Fruit fly (Drosophila melanogaster): Measurements from ENCODE around the gene CG11619.

The CG11619 gene

DNA sequence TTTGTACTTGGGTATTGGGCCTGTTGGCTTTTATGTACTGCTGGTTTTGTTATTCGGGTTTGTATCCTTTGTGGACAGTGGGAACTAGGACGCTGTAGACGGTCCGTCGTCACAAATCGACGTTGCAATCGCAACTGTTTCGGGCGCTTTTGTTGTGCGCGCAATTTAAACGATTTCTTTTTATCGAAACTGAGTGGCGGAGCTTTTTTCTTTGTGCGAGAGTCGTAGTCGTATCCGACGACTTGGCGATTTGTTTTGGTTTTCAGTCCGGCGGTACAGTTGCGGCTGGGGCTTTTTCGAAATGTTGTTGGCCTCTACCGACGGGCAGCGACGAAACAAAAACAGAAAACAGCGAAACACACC, 7.5 kb upstream of the CG11619 start (continued):
- no peak for TF ChIP-seq CG8290 (GFP tag; optimal IDR thresholded peaks at IDR 0.05)
- TF ChIP-seq CG8290 (tag; optimal IDR thresholded peaks at IDR 0.05), result peak in 1 of 2 experiments; percentile 11
- TF ChIP-seq Dp (GFP tag; optimal IDR thresholded peaks at IDR 0.05), result peak; percentile 21
- TF ChIP-seq Scr (GFP tag; IDR thresholded peaks at IDR 0.05; ENCODE audit: partially characterized antibody), result 0 out of 2 replicates have a peak, but pooled peaks have one; percentile 9
- TF ChIP-seq eve (GFP tag; optimal IDR thresholded peaks at IDR 0.05), result no peak
- TF ChIP-seq Abd-B (GFP tag; optimal IDR thresholded peaks at IDR 0.05), result no peak
- TF ChIP-seq CG16779 (GFP tag; IDR thresholded peaks at IDR 0.05), result 0 out of 2 replicates have a peak, but pooled peaks have one; percentile 57
- peak; percentile 22; the same call in 1 of the 2 replicates for TF ChIP-seq Bgb (GFP tag; IDR thresholded peaks at IDR 0.05; ENCODE audit: partially characterized antibody)
- no peak for TF ChIP-seq CG16815 (GFP tag; optimal IDR thresholded peaks at IDR 0.05)
- no peak for TF ChIP-seq CG11560 (tag; IDR thresholded peaks at IDR 0.05)
- TF ChIP-seq hbn (GFP tag; IDR thresholded peaks at IDR 0.05; ENCODE audit: partially characterized antibody), result no peak
- no peak for TF ChIP-seq CG2202 (tag; optimal IDR thresholded peaks at IDR 0.05)

DNA sequence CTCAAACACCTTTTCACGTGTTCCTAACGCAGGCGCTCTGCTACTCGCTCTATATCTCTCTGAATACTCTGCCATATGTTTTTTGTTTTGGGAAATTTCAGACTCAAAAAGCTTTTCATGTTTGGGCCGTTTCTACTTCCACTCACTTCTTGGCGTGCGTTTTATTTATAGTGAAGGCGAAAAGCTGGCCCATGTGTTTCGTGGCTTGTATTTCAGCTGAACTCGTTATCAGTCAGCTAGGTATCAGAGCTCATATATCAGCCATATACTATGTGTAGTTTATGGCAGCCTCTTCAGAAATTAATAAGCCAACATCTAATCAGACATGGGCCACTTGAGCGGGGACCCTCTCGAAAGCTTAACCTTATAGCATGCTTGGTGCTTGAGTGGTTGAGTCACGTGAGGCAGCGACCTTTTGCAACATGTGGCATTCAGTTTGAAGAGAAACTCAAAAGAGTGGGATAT, 6.4 kb upstream of the CG11619 start:
- TF ChIP-seq hb (GFP tag; IDR thresholded peaks at IDR 0.05; ENCODE audit: partially characterized antibody) (no peak), ken (GFP tag; IDR thresholded peaks at IDR 0.05) (no peak), Eip74EF (GFP tag; optimal IDR thresholded peaks at IDR 0.05) (peak in 1 of 2 experiments; percentile 32), bowl (GFP tag; IDR thresholded peaks at IDR 0.05) (no peak), usp (GFP tag; optimal IDR thresholded peaks at IDR 0.05) (no peak), ara (GFP tag; IDR thresholded peaks at IDR 0.05) (no peak), CG11398 (GFP tag; optimal IDR thresholded peaks at IDR 0.05) (no peak), CG2129 (GFP tag; IDR thresholded peaks at IDR 0.05; ENCODE audit: partially characterized antibody) (no peak), CG9817 (tag; optimal IDR thresholded peaks at IDR 0.05) (no peak), CG4282 (GFP tag; optimal IDR thresholded peaks at IDR 0.05) (no peak), Ssrp (tag; optimal IDR thresholded peaks at IDR 0.05) (no peak), CG2712 (tag; optimal IDR thresholded peaks at IDR 0.05) (no peak), CG18619 (GFP tag; optimal IDR thresholded peaks at IDR 0.05) (no peak), CG7357 (GFP tag; IDR thresholded peaks at IDR 0.05) (no peak), inv (GFP tag; IDR thresholded peaks at IDR 0.05; ENCODE audit: partially characterized antibody) (no peak), Sin3A (optimal IDR thresholded peaks at IDR 0.05) (no peak), Drgx (GFP tag; IDR thresholded peaks at IDR 0.05) (no peak), so (GFP tag; IDR thresholded peaks at IDR 0.05) (no peak), Hr51 (GFP tag; optimal IDR thresholded peaks at IDR 0.05) (peak in 1 of 2 experiments; percentile 12), CG18599 (GFP tag; optimal IDR thresholded peaks at IDR 0.05) (peak; percentile 31), CG15479 (GFP tag; optimal IDR thresholded peaks at IDR 0.05) (no peak), CkIIα-i1 (GFP tag; IDR thresholded peaks at IDR 0.05) (no peak), CG1647 (GFP tag; optimal IDR thresholded peaks at IDR 0.05) (no peak), Camta (GFP tag; optimal IDR thresholded peaks at IDR 0.05) (no peak), Kr (GFP tag; optimal IDR thresholded peaks at IDR 0.05) (no peak), CG2202 (tag; optimal IDR thresholded peaks at IDR 0.05) (no peak), CG30020 (tag; optimal IDR thresholded peaks at IDR 0.05) (no peak), CG4854 (GFP tag; optimal IDR thresholded peaks at IDR 0.05) (no peak), ato (GFP tag; IDR thresholded peaks at IDR 0.05; ENCODE audit: partially characterized antibody) (no peak), kah (GFP tag; optimal IDR thresholded peaks at IDR 0.05) (no peak), CG3281 (GFP tag; optimal IDR thresholded peaks at IDR 0.05) (peak; percentile 46), row (GFP tag; IDR thresholded peaks at IDR 0.05) (no peak), CG14965 (GFP tag; optimal IDR thresholded peaks at IDR 0.05; ENCODE audit: borderline replicate concordance) (no peak), sug (tag; optimal IDR thresholded peaks at IDR 0.05) (peak; percentile 95), Tbp (GFP tag; optimal IDR thresholded peaks at IDR 0.05) (no peak), TFAM (GFP tag; optimal IDR thresholded peaks at IDR 0.05) (no peak), Deaf1 (tag; optimal IDR thresholded peaks at IDR 0.05) (peak; percentile 46), Blimp-1 (GFP tag; optimal IDR thresholded peaks at IDR 0.05) (no peak), nau (GFP tag; optimal IDR thresholded peaks at IDR 0.05) (no peak)
